Fruit fly (Drosophila melanogaster) S2 (cell line): Measurements from ENCODE around the gene Sur-8.
A peak's percentile ranks its signal among the peaks of the same experiment; 100 is the strongest.

Experiments used
- CG8478 ChIP-seq: fragments of >200 bp; optimal IDR thresholded peaks from 2 replicates; lab custom pipeline; 2018
- CTCF ChIP-seq, 2 experiments: fragments of >200 bp; optimal IDR thresholded peaks; 2 replicates each; lab custom pipeline; 2018

Gene Sur-8

DNA sequence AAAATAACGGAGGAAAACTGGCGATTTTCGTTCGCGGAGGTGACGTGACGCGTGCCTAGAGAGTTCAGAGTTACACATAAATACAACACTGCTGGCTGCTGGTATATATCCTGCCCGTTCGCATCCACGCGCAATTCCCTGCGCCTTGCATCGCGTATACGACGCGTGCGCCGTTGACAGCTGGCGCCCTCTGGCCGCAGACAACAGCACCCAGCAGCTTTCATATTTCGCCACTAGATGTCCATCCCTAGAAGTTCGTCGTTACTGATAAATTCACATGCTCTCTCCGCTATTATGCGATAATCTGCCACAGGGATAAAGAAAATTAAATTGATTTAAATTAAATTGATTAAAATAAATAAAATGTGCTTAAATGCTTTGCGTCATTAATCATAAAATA is at the start of gene Sur-8:
Gene Sur-8, minus strand, starts transcription at position 82 of the 400 bp plus-strand sequence.
- TF ChIP-seq CTCF (optimal IDR thresholded peaks at IDR 0.05; lab: Kevin White, UChicago) = peak; percentile 90 to 92
- TF ChIP-seq CG8478 = no peak

DNA sequence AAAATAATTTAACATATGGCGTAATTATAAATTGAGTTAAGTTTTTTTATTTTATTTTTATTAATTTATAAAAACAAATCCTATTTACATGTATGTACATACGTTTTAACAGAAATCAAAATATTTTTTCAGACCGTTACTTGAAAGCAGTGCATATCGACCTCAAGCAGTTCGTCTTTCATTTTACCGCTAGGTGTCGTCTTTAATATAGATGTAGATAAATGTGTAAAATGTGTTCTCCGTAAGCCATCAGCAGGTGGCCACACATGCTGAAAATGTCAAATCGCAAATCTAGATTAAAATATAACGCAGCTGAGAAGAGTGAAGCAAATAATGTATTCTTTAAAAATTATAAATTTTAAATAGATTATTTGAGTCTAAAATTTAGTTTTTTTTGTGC is 47.1 kb upstream of the Sur-8 start:
- no peak for TF ChIP-seq CG8478
- TF ChIP-seq CTCF (optimal IDR thresholded peaks at IDR 0.05; lab: Kevin White, UChicago) = peak; percentile 84 to 91

- TF ChIP-seq CTCF (optimal IDR thresholded peaks at IDR 0.05; lab: Kevin White, UChicago) (no peak), CG8478 (no peak)
These were observed 46.4 kb upstream of the Sur-8 start, which contains the start of gene Eh for dm6 chr3R:17448758-17449157. Gene Eh (minus strand): TSS chr3R:17448858.

DNA sequence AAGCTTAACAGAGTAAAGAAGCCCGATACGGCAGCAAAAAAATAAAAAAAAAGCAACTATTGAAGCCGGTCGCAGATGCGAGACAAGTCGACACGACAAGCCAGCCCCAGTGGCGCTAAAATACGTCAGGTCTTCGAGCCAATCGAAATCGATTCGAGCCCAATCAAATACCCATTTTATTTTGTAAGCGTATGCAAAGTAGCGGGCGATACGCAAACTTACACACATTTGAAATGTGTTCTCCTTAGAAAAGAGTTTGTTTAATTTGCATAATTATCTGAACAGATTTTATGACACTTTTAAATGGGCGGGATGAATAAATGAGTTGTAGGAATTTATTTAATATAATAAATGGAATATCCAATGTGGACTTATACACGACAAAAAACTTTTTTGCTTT is 45.3 kb upstream of the Sur-8 start:
- no peak for TF ChIP-seq CG8478
- no peak for TF ChIP-seq CTCF (optimal IDR thresholded peaks at IDR 0.05; lab: Kevin White, UChicago)

DNA sequence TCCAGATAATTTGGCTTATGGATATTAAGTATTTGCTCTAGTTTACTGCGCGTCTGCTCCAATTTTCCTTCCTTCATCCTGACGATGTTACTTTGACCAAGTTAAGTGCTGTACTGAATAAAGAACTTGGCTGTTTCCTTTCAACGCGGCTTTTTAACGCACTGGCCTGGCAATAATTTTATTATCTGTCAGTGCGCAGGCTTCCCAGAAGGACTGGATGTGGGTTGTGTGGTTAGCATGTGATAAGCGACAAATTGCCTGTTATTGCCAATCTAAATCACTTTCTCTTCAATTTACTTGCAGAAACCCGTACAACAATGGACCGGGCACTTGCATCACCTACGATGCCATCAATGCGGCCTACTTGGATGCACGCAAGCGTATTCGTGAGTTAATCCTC is 38.3 kb upstream of the Sur-8 start, which contains the start of gene CG14331:
Gene CG14331, minus strand, starts transcription at position 101 of the 400 bp plus-strand sequence.
- no peak for TF ChIP-seq CG8478
- TF ChIP-seq CTCF (optimal IDR thresholded peaks at IDR 0.05; lab: Kevin White, UChicago) = no peak

dm6 chr3R:17434330-17434729 is 32.0 kb upstream of the Sur-8 start, which contains the start of gene CG44090:
Gene CG44090 (minus strand): TSS chr3R:17434430.
- TF ChIP-seq CG8478 = no peak
- no peak for TF ChIP-seq CTCF (optimal IDR thresholded peaks at IDR 0.05; lab: Kevin White, UChicago)

DNA sequence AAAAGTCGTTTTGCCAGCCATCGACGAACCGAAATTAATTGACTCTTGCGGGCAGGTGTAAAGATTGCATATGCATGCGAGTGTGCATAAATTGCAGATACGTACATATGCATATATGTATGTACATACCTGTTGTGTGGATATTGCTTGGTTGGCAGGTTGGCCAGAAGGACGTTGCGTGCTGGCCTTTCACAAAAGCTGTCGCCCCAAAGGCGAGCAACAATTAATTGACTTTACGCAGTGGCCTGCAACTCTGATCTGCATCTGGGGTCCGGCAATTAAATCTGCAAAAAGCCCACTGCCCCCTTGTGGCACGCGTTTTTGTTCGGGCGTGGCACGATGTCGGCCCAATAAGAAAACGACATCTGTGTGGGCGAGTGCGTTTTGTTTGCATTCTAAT is 30.8 kb upstream of the Sur-8 start:
- no peak for TF ChIP-seq CTCF (optimal IDR thresholded peaks at IDR 0.05; lab: Kevin White, UChicago)
- no peak for TF ChIP-seq CG8478

DNA sequence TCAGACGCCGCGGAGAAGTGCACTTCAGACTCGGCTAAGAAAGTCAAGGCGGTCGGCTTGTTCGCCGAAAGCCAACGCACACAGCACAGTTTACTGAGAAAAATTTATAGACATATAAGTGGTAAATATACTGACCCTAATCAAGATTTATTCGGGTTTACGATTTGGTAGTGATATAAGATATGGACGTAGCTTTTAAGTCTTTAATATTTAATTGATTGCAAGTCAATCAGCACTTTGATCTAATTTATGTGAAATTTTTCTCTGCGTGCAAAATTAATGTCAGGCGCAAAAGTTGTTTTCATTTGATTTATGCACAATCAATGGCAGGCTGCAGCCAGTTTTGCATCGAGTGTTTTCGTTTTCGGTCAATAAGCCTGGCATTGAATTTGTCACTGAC is 28.2 kb upstream of the Sur-8 start:
- TF ChIP-seq CTCF (optimal IDR thresholded peaks at IDR 0.05; lab: Kevin White, UChicago) (no peak), CG8478 (no peak)

- TF ChIP-seq CTCF (optimal IDR thresholded peaks at IDR 0.05; lab: Kevin White, UChicago) (no peak), CG8478 (no peak)
These were observed 23.9 kb upstream of the Sur-8 start for dm6 chr3R:17426265-17426664.

dm6 chr3R:17425417-17425915 is 23.2 kb upstream of the Sur-8 start, which contains the start of gene cysu:
Gene cysu (plus strand): TSS chr3R:17425768.
- TF ChIP-seq CTCF (optimal IDR thresholded peaks at IDR 0.05; lab: Kevin White, UChicago) = no peak

- TF ChIP-seq CTCF (optimal IDR thresholded peaks at IDR 0.05; lab: Kevin White, UChicago) (no peak), CG8478 (no peak)
These were observed 19.8 kb upstream of the Sur-8 start, which contains the start of gene CG14332 for dm6 chr3R:17422102-17422501. Gene CG14332 (minus strand): TSS chr3R:17422202.

DNA sequence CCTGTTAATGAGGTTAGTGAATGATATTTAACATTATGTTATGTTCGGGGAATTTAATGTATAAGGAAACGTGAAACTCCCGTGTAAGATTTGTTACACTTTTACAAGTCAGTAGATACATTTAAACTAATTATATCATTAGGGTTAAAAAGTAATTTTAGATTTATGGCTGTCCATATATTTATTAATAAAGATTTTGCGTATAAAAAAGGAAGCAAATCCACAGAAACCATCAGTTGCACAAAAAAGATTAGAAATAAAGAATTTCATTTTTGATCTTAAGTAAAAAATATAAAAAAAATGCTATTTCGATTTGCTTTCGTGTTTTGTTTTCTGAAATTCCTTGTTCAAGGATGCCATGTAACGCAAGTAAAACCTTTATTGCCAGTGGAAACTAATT is 18.0 kb upstream of the Sur-8 start, which contains the start of gene CG42835:
Gene CG42835, plus strand, starts transcription at position 301 of the 400 bp plus-strand sequence.
- no peak for TF ChIP-seq CG8478
- no peak for TF ChIP-seq CTCF (optimal IDR thresholded peaks at IDR 0.05; lab: Kevin White, UChicago)

- no peak for TF ChIP-seq CTCF (optimal IDR thresholded peaks at IDR 0.05; lab: Kevin White, UChicago)
- no peak for TF ChIP-seq CG8478
These were observed 16.1 kb upstream of the Sur-8 start, which contains the start of gene CG42834 for dm6 chr3R:17418459-17418858. Gene CG42834 (plus strand): TSS chr3R:17418759.

dm6 chr3R:17417167-17417566 is 14.9 kb upstream of the Sur-8 start, which contains the start of gene CG33333:
Gene CG33333 (plus strand): TSS chr3R:17417467.
- TF ChIP-seq CTCF (optimal IDR thresholded peaks at IDR 0.05; lab: Kevin White, UChicago) = no peak
- TF ChIP-seq CG8478 = no peak

- TF ChIP-seq CTCF (optimal IDR thresholded peaks at IDR 0.05; lab: Kevin White, UChicago) = no peak
- no peak for TF ChIP-seq CG8478
These were observed 13.1 kb upstream of the Sur-8 start, which contains the start of gene CG5866 for dm6 chr3R:17415439-17415838. Gene CG5866 (plus strand): TSS chr3R:17415739.

DNA sequence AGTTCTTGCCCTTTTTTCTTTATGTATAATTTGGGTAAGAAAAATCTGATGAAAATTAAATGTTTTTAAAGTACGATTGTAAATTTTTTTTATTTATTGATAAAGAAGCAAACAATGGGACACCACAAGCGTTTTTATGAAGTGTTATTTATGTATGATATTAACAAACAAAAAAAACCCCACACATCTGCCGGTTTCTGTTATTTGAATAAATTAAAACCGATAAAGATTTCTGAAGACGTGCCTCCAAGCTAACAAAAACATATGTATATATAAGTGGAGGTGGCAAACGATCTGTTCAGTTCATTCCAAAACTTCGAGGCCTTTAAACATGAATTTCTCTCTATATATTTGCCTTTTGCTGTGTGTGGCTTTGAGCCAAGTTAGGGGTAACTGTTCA is 11.3 kb upstream of the Sur-8 start, which contains the start of gene CG42822:
Gene CG42822, plus strand, starts transcription at position 301 of the 400 bp plus-strand sequence.
- TF ChIP-seq CTCF (optimal IDR thresholded peaks at IDR 0.05; lab: Kevin White, UChicago) = no peak
- no peak for TF ChIP-seq CG8478
